Worm (Caenorhabditis elegans) whole organism, young adult: ENCODE measurements around the gene T04A6.1.

ENCODE experiments used
- B0019.2 ChIP-seq: fragments of 200-800 bp; sonication (Bioruptor generic); conservative IDR thresholded peaks from 2 replicates; pipeline ENCODE4 v1.3.6; 2022; ENCODE audit warnings: missing genetic modification reagents, missing genetic modification characterization, missing compliant biosample characterization
- B0261.1 ChIP-seq: sonication (generic microtip); optimal IDR thresholded peaks from 2 replicates; lab custom pipeline; 2016; ENCODE audit warnings: mild to moderate bottlenecking, missing genetic modification characterization, moderate library complexity, missing compliant biosample characterization
- D2030.7 ChIP-seq: fragments of 200-800 bp; sonication (Bioruptor generic); IDR thresholded peaks from 2 replicates; pipeline ENCODE4 v1.3.6; 2022; ENCODE audit warnings: missing genetic modification reagents, missing genetic modification characterization, missing compliant biosample characterization
- F33H1.4 ChIP-seq: fragments of 200-800 bp; sonication (Bioruptor generic); IDR thresholded peaks from 2 replicates; pipeline ENCODE4 v1.3.6; 2022; ENCODE audit warnings: missing genetic modification reagents, missing genetic modification characterization, missing compliant biosample characterization
- F37B4.10 ChIP-seq: fragments of 200-800 bp; sonication (Bioruptor generic); IDR thresholded peaks from 2 replicates; pipeline ENCODE4 v1.3.6; 2022; ENCODE audit warnings: missing genetic modification characterization, missing compliant biosample characterization
- F49E8.2 ChIP-seq: sonication (generic microtip); optimal IDR thresholded peaks from 3 replicates; lab custom pipeline; 2017; ENCODE audit warnings: missing genetic modification characterization, mild to moderate bottlenecking, missing compliant biosample characterization, antibody characterized with exemption, moderate library complexity; ENCODE audit not compliant: insufficient read depth
- F52B5.7 ChIP-seq: sonication (generic microtip); optimal IDR thresholded peaks from 2 replicates; lab custom pipeline; 2016; ENCODE audit warnings: mild to moderate bottlenecking, missing genetic modification characterization, missing compliant biosample characterization
- F57A8.1 ChIP-seq: fragments of 200-800 bp; sonication (Bioruptor generic); optimal IDR thresholded peaks from 2 replicates; lab custom pipeline; 2018; ENCODE audit warnings: mild to moderate bottlenecking, missing genetic modification characterization, moderate library complexity, missing compliant biosample characterization
- K12H6.12 ChIP-seq: fragments of 200-800 bp; sonication (Bioruptor generic); optimal IDR thresholded peaks from 2 replicates; lab custom pipeline; 2018; ENCODE audit warnings: mild to moderate bottlenecking, missing genetic modification characterization, missing compliant biosample characterization
- Y53G8AR.9 ChIP-seq: fragments of 200-800 bp; sonication (Bioruptor generic); conservative IDR thresholded peaks from 2 replicates; pipeline ENCODE4 v1.3.6; 2022; ENCODE audit warnings: missing genetic modification reagents, missing genetic modification characterization, missing compliant biosample characterization
- Y67H2A.10 ChIP-seq: fragments of 200-800 bp; sonication (Bioruptor generic); conservative IDR thresholded peaks from 2 replicates; pipeline ENCODE4 v1.3.6; 2022; ENCODE audit warnings: missing genetic modification reagents, missing genetic modification characterization, missing compliant biosample characterization
- Y95B8A.8 ChIP-seq: fragments of 200-800 bp; sonication (Bioruptor generic); IDR thresholded peaks from 2 replicates; pipeline ENCODE4 v1.3.6; 2022; ENCODE audit warnings: missing genetic modification reagents, missing genetic modification characterization, missing compliant biosample characterization
- ZK185.1 ChIP-seq: sonication (generic microtip); optimal IDR thresholded peaks from 2 replicates; lab custom pipeline; 2016; ENCODE audit warnings: mild to moderate bottlenecking, missing genetic modification characterization, missing compliant biosample characterization; ENCODE audit not compliant: poor library complexity, severe bottlenecking
- ama-1 ChIP-seq, 3 experiments: fragments of 150-350 bp in 1 of 3; sonication (generic microtip) in 2 of 3; optimal IDR thresholded peaks; 2 replicates each; lab custom pipeline; 2014 to 2018; ENCODE audit warnings: missing biosample characterization in 2 of 3, missing genetic modification characterization in 2 of 3, missing genetic modification reagents in 2 of 3
- aptf-3 ChIP-seq: fragments of 200-800 bp; sonication (Bioruptor generic); IDR thresholded peaks from 2 replicates; pipeline ENCODE4 v1.3.6; 2022; ENCODE audit warnings: missing genetic modification characterization, missing compliant biosample characterization
- attf-5 ChIP-seq: fragments of 200-800 bp; sonication (Bioruptor generic); optimal IDR thresholded peaks from 2 replicates; lab custom pipeline; 2018; ENCODE audit warnings: mild to moderate bottlenecking, missing genetic modification characterization, missing compliant biosample characterization
- cebp-1 ChIP-seq, 2 experiments: fragments of 200-800 bp in 1 of 2; sonication (Bioruptor generic) in 1 of 2; sonication (generic microtip) in 1 of 2; IDR thresholded peaks in 1 of 2; optimal IDR thresholded peaks in 1 of 2; 2 replicates each; pipeline versions ENCODE4 v1.3.6 to Lab custom; 2017 to 2022; ENCODE audit warnings: missing compliant biosample characterization in 2 of 2, missing genetic modification characterization in 2 of 2, mild to moderate bottlenecking in 1 of 2, missing genetic modification reagents in 1 of 2, moderate library complexity in 1 of 2
- ceh-40 ChIP-seq: fragments of 200-800 bp; sonication (Bioruptor generic); IDR thresholded peaks from 2 replicates; pipeline ENCODE4 v1.3.6; 2022; ENCODE audit warnings: missing genetic modification characterization, missing compliant biosample characterization
- ceh-58 ChIP-seq: fragments of 200-800 bp; sonication (Bioruptor generic); IDR thresholded peaks from 2 replicates; pipeline ENCODE4 v1.3.6; 2022; ENCODE audit warnings: missing genetic modification characterization, missing compliant biosample characterization
- chd-7 ChIP-seq: sonication (generic microtip); optimal IDR thresholded peaks from 2 replicates; lab custom pipeline; 2016; ENCODE audit warnings: mild to moderate bottlenecking, missing genetic modification characterization, moderate library complexity, missing compliant biosample characterization
- efl-1 ChIP-seq: fragments of 150-350 bp; optimal IDR thresholded peaks from 2 replicates; lab custom pipeline; 2014; ENCODE audit warnings: missing biosample characterization, missing genetic modification reagents, missing genetic modification characterization
- ekl-4 ChIP-seq: fragments of 200-800 bp; sonication (Bioruptor generic); IDR thresholded peaks from 2 replicates; pipeline ENCODE4 v1.3.6; 2022; ENCODE audit warnings: missing genetic modification reagents, missing genetic modification characterization, missing compliant biosample characterization
- ets-4 ChIP-seq: fragments of 200-800 bp; sonication (Bioruptor generic); optimal IDR thresholded peaks from 2 replicates; lab custom pipeline; 2018; ENCODE audit warnings: mild to moderate bottlenecking, missing genetic modification characterization, missing compliant biosample characterization
- hlh-26 ChIP-seq: fragments of 200-800 bp; sonication (Bioruptor generic); conservative IDR thresholded peaks from 2 replicates; pipeline ENCODE4 v1.3.6; 2022; ENCODE audit warnings: missing genetic modification reagents, missing genetic modification characterization, missing compliant biosample characterization
- let-526 ChIP-seq: fragments of 200-800 bp; sonication (Bioruptor generic); IDR thresholded peaks from 2 replicates; pipeline ENCODE4 v1.3.6; 2022; ENCODE audit warnings: missing genetic modification reagents, missing genetic modification characterization, missing compliant biosample characterization
- lin-26 ChIP-seq: fragments of 200-800 bp; sonication (Bioruptor generic); IDR thresholded peaks from 2 replicates; pipeline ENCODE4 v1.3.6; 2022; ENCODE audit warnings: missing genetic modification reagents, missing genetic modification characterization, missing compliant biosample characterization
- lin-40 ChIP-seq: sonication (generic microtip); optimal IDR thresholded peaks from 2 replicates; lab custom pipeline; 2016; ENCODE audit warnings: missing genetic modification characterization, mild to moderate bottlenecking, missing compliant biosample characterization, missing genotype, missing genetic modification reagents
- lsl-1 ChIP-seq: fragments of 200-800 bp; sonication (Bioruptor generic); optimal IDR thresholded peaks from 2 replicates; lab custom pipeline; 2018; ENCODE audit warnings: mild to moderate bottlenecking, missing genetic modification characterization, moderate library complexity, missing compliant biosample characterization
- lsy-27 ChIP-seq: sonication (generic microtip); optimal IDR thresholded peaks from 2 replicates; lab custom pipeline; 2017; ENCODE audit warnings: missing genetic modification characterization, mild to moderate bottlenecking, missing compliant biosample characterization, antibody characterized with exemption, missing genotype, borderline replicate concordance; ENCODE audit not compliant: insufficient read depth
- madf-10 ChIP-seq: sonication (generic microtip); optimal IDR thresholded peaks from 2 replicates; lab custom pipeline; 2016; ENCODE audit warnings: mild to moderate bottlenecking, missing genetic modification characterization, missing compliant biosample characterization
- madf-3 ChIP-seq: fragments of 200-800 bp; sonication (Bioruptor generic); IDR thresholded peaks from 2 replicates; pipeline ENCODE4 v1.3.6; 2022; ENCODE audit warnings: missing genetic modification reagents, missing genetic modification characterization, missing compliant biosample characterization
- mxl-1 ChIP-seq: sonication (generic microtip); optimal IDR thresholded peaks from 2 replicates; lab custom pipeline; 2016; ENCODE audit warnings: missing genetic modification characterization, missing compliant biosample characterization
- nhr-80 ChIP-seq: sonication (generic microtip); optimal IDR thresholded peaks from 2 replicates; lab custom pipeline; 2016; ENCODE audit warnings: missing genetic modification characterization, missing compliant biosample characterization
- nhr-90 ChIP-seq: sonication (generic microtip); optimal IDR thresholded peaks from 2 replicates; lab custom pipeline; 2016; ENCODE audit warnings: missing genotype, mild to moderate bottlenecking, missing genetic modification characterization, missing compliant biosample characterization
- rcor-1 ChIP-seq: fragments of 200-800 bp; sonication (Bioruptor generic); IDR thresholded peaks from 2 replicates; pipeline ENCODE4 v1.3.6; 2022; ENCODE audit warnings: missing genetic modification reagents, missing genetic modification characterization, missing compliant biosample characterization
- repo-1 ChIP-seq: sonication (generic microtip); optimal IDR thresholded peaks from 2 replicates; lab custom pipeline; 2017; ENCODE audit warnings: mild to moderate bottlenecking, missing genetic modification characterization, missing compliant biosample characterization
- rpc-1 ChIP-seq, 2 experiments: fragments of 150-350 bp in 1 of 2; sonication (generic microtip) in 1 of 2; optimal IDR thresholded peaks; 2 replicates each; lab custom pipeline; 2014 to 2018; ENCODE audit warnings: missing biosample characterization in 1 of 2, missing genetic modification characterization in 1 of 2, missing genetic modification reagents in 1 of 2, missing genotype in 1 of 2
- snpc-3.4 ChIP-seq: sonication (generic microtip); optimal IDR thresholded peaks from 2 replicates; lab custom pipeline; 2017; ENCODE audit warnings: missing genetic modification characterization, mild to moderate bottlenecking, missing compliant biosample characterization, antibody characterized with exemption, moderate library complexity, missing genotype, missing genetic modification reagents
- tbp1 ChIP-seq: fragments of 200-800 bp; sonication (Bioruptor generic); optimal IDR thresholded peaks from 2 replicates; lab custom pipeline; 2018; ENCODE audit warnings: mild to moderate bottlenecking, missing genetic modification characterization, missing compliant biosample characterization
- zim-3 ChIP-seq: sonication (generic microtip); optimal IDR thresholded peaks from 2 replicates; lab custom pipeline; 2017; ENCODE audit warnings: mild to moderate bottlenecking, missing genetic modification characterization, moderate library complexity, missing compliant biosample characterization
- ztf-18 ChIP-seq: sonication (generic microtip); optimal IDR thresholded peaks from 2 replicates; lab custom pipeline; 2016; ENCODE audit warnings: missing genotype, mild to moderate bottlenecking, missing genetic modification characterization, missing compliant biosample characterization
- ztf-28 ChIP-seq: fragments of 200-800 bp; sonication (Bioruptor generic); IDR thresholded peaks from 2 replicates; pipeline ENCODE4 v1.3.6; 2022; ENCODE audit warnings: missing genetic modification reagents, missing genetic modification characterization, missing compliant biosample characterization

T04A6.1 gene

ce11 chrIII:7642015-7642414 lies 25.7 kb downstream of the T04A6.1 start (continued):
- TF ChIP-seq lin-40 (tag; lab: Kevin White, UChicago) (peak; percentile 42), ekl-4 (GFP tag; lab: Robert Waterston, UW) (0 out of 2 replicates have a peak, but pooled peaks have one; percentile 26), F49E8.2 (tag; lab: Kevin White, UChicago) (peak; percentile 45), rcor-1 (GFP tag; lab: Robert Waterston, UW) (peak; percentile 49), lsl-1 (GFP tag; lab: Kevin White, UChicago) (peak; percentile 29), ZK185.1 (tag; lab: Kevin White, UChicago) (peak; percentile 61), lsy-27 (tag; lab: Kevin White, UChicago) (peak; percentile 20), repo-1 (peak; percentile 1), let-526 (GFP tag; lab: Robert Waterston, UW) (0 out of 2 replicates have a peak, but pooled peaks have one; percentile 33), aptf-3 (GFP tag; lab: Robert Waterston, UW) (peak; percentile 71; the same call in 1 of the 2 replicates), madf-3 (GFP tag; lab: Robert Waterston, UW) (0 out of 2 replicates have a peak, but pooled peaks have one; percentile 14), nhr-90 (peak; percentile 59), mxl-1 (tag; lab: Kevin White, UChicago) (peak; percentile 22), hlh-26 (GFP tag; lab: Robert Waterston, UW) (no peak), madf-10 (peak; percentile 5), attf-5 (GFP tag; lab: Kevin White, UChicago) (peak; percentile 47), F33H1.4 (GFP tag; lab: Robert Waterston, UW) (peak; percentile 16; the same call in 1 of the 2 replicates), zim-3 (tag; lab: Kevin White, UChicago) (peak; percentile 65), D2030.7 (0 out of 2 replicates have a peak, but pooled peaks have one; percentile 20), cebp-1 (GFP tag; IDR thresholded peaks at IDR 0.05; lab: Robert Waterston, UW) (no peak), cebp-1 (tag; optimal IDR thresholded peaks at IDR 0.05; lab: Kevin White, UChicago) (peak; percentile 54), Y95B8A.8 (GFP tag; lab: Robert Waterston, UW) (0 out of 2 replicates have a peak, but pooled peaks have one; percentile 61), lin-26 (peak; percentile 77; the same call in 1 of the 2 replicates), Y53G8AR.9 (peak; percentile 69; the same call in 1 of the 2 replicates), chd-7 (tag; lab: Kevin White, UChicago) (peak; percentile 3), ama-1 (optimal IDR thresholded peaks at IDR 0.05; lab: Kevin White, UChicago) (no peak), ama-1 (GFP tag; optimal IDR thresholded peaks at IDR 0.05; lab: Kevin White, UChicago) (peak in 1 of 2 experiments; percentile 37), snpc-3.4 (tag; lab: Kevin White, UChicago) (peak; percentile 62), ztf-18 (tag; lab: Kevin White, UChicago) (peak; percentile 56), nhr-80 (tag; lab: Kevin White, UChicago) (peak; percentile 25), ceh-58 (GFP tag; lab: Robert Waterston, UW) (0 out of 2 replicates have a peak, but pooled peaks have one; percentile 60), ceh-40 (GFP tag; lab: Robert Waterston, UW) (0 out of 2 replicates have a peak, but pooled peaks have one; percentile 44), tbp1 (peak; percentile 92), F37B4.10 (no peak)

DNA sequence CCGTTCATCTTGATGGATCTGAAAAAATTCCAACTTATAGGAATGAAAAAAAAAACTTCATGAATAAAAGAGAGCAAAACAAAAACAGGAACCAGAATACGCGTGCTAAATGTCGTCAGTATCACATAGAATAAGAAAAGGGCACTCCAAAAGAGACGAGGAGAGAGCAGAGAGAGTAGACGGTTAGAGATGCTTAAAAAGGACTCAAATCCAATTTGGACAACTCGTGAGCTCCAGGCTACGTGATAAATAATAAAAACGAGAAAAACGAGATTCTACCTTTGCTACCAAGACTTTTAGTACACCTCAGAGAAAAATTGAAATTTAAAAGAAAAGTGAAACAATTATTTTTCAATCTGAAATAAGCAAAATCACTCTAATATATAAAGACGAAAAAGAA lies 26.8 kb downstream of the T04A6.1 start, which contains the start of gene upp-1:
upp-1 (minus strand) TSS at position 18 of the 400 bp plus-strand sequence.
- no peak for TF ChIP-seq F57A8.1
- no peak for TF ChIP-seq ztf-28 (GFP tag; lab: Robert Waterston, UW)
- no peak for TF ChIP-seq Y67H2A.10
- TF ChIP-seq ets-4 (GFP tag; lab: Kevin White, UChicago): no peak
- no peak for TF ChIP-seq K12H6.12 (tag; lab: Kevin White, UChicago)
- TF ChIP-seq B0261.1 (tag; lab: Kevin White, UChicago): no peak
- no peak for TF ChIP-seq F52B5.7 (tag; lab: Kevin White, UChicago)
- TF ChIP-seq rpc-1 (optimal IDR thresholded peaks at IDR 0.05; lab: Kevin White, UChicago): no peak
- no peak for TF ChIP-seq rpc-1 (tag; optimal IDR thresholded peaks at IDR 0.05; lab: Kevin White, UChicago)
- TF ChIP-seq efl-1 (GFP tag; lab: Kevin White, UChicago): no peak
- no peak for TF ChIP-seq Y53G8AR.9
- no peak for TF ChIP-seq B0019.2 (GFP tag; lab: Robert Waterston, UW)
